Fruit fly (Drosophila melanogaster): ENCODE data around the gene CG15545.

The CG15545 gene

dm6 chr3R:30870317-30870878 lies 1.8 kb downstream of the CG15545 start (continued):
- no peak for TF ChIP-seq D19B (GFP tag; optimal IDR thresholded peaks at IDR 0.05)

DNA sequence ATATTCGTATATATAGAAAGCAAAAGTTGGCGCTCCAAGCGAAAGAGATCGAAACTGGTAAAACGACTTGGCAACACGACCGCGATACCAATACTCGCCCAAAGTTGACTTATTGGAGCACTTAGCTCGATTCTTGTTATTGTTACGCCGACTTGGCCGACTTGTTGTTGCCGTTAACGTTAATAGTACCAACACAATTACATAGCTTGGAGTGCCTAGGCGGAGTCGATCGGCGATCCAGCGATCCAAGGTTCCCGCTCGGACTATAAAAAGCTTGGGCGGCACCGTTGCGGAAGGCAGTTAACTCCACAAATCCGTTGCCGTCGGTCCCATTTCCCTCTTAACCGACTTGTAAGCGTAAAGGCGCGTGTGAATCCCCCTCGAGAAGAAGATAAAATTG lies 4.9 kb downstream of the CG15545 start, which contains the start of gene Cpr100A:
Gene Cpr100A, plus strand, starts transcription at position 290 of the 400 bp plus-strand sequence.
- TF ChIP-seq Blimp-1 (GFP tag; optimal IDR thresholded peaks at IDR 0.05) (peak; percentile 24), CG10147 (GFP tag; optimal IDR thresholded peaks at IDR 0.05) (no peak)

- TF ChIP-seq ase (GFP tag; IDR thresholded peaks at IDR 0.05) (no peak), zen (tag; optimal IDR thresholded peaks at IDR 0.05) (peak; percentile 82), Ets65A (GFP tag) (peak; percentile 72), CG14860 (GFP tag; IDR thresholded peaks at IDR 0.05; ENCODE audit: partially characterized antibody) (no peak), ap (GFP tag; IDR thresholded peaks at IDR 0.05) (0 out of 2 replicates have a peak, but pooled peaks have one; percentile 1), D (optimal IDR thresholded peaks at IDR 0.05) (peak; percentile 41), D (GFP tag; optimal IDR thresholded peaks at IDR 0.05) (no peak), chif (GFP tag; optimal IDR thresholded peaks at IDR 0.05) (no peak), CG7786 (GFP tag; optimal IDR thresholded peaks at IDR 0.05) (no peak), CG12391 (tag; optimal IDR thresholded peaks at IDR 0.05) (no peak)
Observed at dm6 chr3R:30865883-30866282, 6.3 kb downstream of the CG15545 start.

dm6 chr3R:30865365-30865770 lies 6.8 kb downstream of the CG15545 start:
- no peak for TF ChIP-seq ERR (GFP tag; optimal IDR thresholded peaks at IDR 0.05)
- peak; percentile 35 for TF ChIP-seq Sox100B (GFP tag; optimal IDR thresholded peaks at IDR 0.05)
- TF ChIP-seq Xrp1 (GFP tag; IDR thresholded peaks at IDR 0.05) = peak; percentile 73
- TF ChIP-seq wor (GFP tag; IDR thresholded peaks at IDR 0.05) = 0 out of 2 replicates have a peak, but pooled peaks have one; percentile 19
- peak; percentile 41 for TF ChIP-seq Blimp-1 (GFP tag; optimal IDR thresholded peaks at IDR 0.05)
- TF ChIP-seq odd (GFP tag; optimal IDR thresholded peaks at IDR 0.05) = peak; percentile 1
- TF ChIP-seq dysf (GFP tag; IDR thresholded peaks at IDR 0.05) = 0 out of 3 replicates have a peak, but pooled peaks have one; percentile 21
- TF ChIP-seq CG1602 (GFP tag; optimal IDR thresholded peaks at IDR 0.05) = peak; percentile 10
- peak; percentile 4 for TF ChIP-seq bcd (GFP tag; optimal IDR thresholded peaks at IDR 0.05)
- peak; percentile 55 for TF ChIP-seq CG33557 (GFP tag; optimal IDR thresholded peaks at IDR 0.05)
- TF ChIP-seq al (GFP tag; IDR thresholded peaks at IDR 0.05) = no peak
- TF ChIP-seq lola (GFP tag; optimal IDR thresholded peaks at IDR 0.05) = peak in 1 of 3 experiments; percentile 66
- TF ChIP-seq prd (optimal IDR thresholded peaks at IDR 0.05) = no peak
- peak; percentile 57; the same call in 2 of the 3 replicates for TF ChIP-seq prd (GFP tag; IDR thresholded peaks at IDR 0.05)
- TF ChIP-seq row (GFP tag; IDR thresholded peaks at IDR 0.05) = peak; percentile 86
- TF ChIP-seq croc (GFP tag; conservative IDR thresholded peaks at IDR 0.05) = peak; percentile 30; the same call in 1 of the 3 replicates
- TF ChIP-seq CG17361 (GFP tag; IDR thresholded peaks at IDR 0.05) = 0 out of 3 replicates have a peak, but pooled peaks have one; percentile 23
- peak; percentile 53; the same call in 1 of the 3 replicates for TF ChIP-seq ci (GFP tag; IDR thresholded peaks at IDR 0.05)
- TF ChIP-seq tll (GFP tag; optimal IDR thresholded peaks at IDR 0.05) = peak in 1 of 2 experiments; percentile 77
- no peak for TF ChIP-seq CG18476 (GFP tag; optimal IDR thresholded peaks at IDR 0.05)
- peak; percentile 9 for TF ChIP-seq ewg (GFP tag; optimal IDR thresholded peaks at IDR 0.05)
- peak; percentile 65 for TF ChIP-seq Nf-YB (GFP tag; optimal IDR thresholded peaks at IDR 0.05)
- TF ChIP-seq Sin3A (optimal IDR thresholded peaks at IDR 0.05) = no peak
- TF ChIP-seq CG11504 (tag; optimal IDR thresholded peaks at IDR 0.05) = peak; percentile 51
- no peak for TF ChIP-seq CG16779 (GFP tag; IDR thresholded peaks at IDR 0.05)
- TF ChIP-seq D19A (tag; optimal IDR thresholded peaks at IDR 0.05) = peak; percentile 48
- TF ChIP-seq CG4404 (GFP tag; IDR thresholded peaks at IDR 0.05) = peak; percentile 51
- peak; percentile 41; the same call in 1 of the 2 replicates for TF ChIP-seq Ptx1 (GFP tag; IDR thresholded peaks at IDR 0.05)
- peak; percentile 27 for TF ChIP-seq Spps (tag; optimal IDR thresholded peaks at IDR 0.05)
- peak; percentile 42 for TF ChIP-seq CG18599 (GFP tag; optimal IDR thresholded peaks at IDR 0.05)
- peak; percentile 12 for TF ChIP-seq kni (GFP tag; optimal IDR thresholded peaks at IDR 0.05)
- TF ChIP-seq CG13775 (GFP tag; optimal IDR thresholded peaks at IDR 0.05) = peak; percentile 17
- peak; percentile 38 for TF ChIP-seq CG10267 (tag; optimal IDR thresholded peaks at IDR 0.05)
